Fruit fly (Drosophila melanogaster) whole organism, embryonic: Measurements from ENCODE around the gene CG46465.

Experiments
- Asciz ChIP-seq: fragments of 200-800 bp; sonication (Bioruptor generic); optimal IDR thresholded peaks from 2 replicates; lab custom pipeline; 2017; ENCODE audit warnings: missing biosample characterization, mild to moderate bottlenecking, missing genetic modification characterization, missing genetic modification reagents
- Atf3 ChIP-seq: fragments of 200-800 bp; sonication (Bioruptor generic); optimal IDR thresholded peaks from 3 replicates; lab custom pipeline; 2016; ENCODE audit warnings: missing biosample characterization, missing genetic modification characterization
- B-H1 ChIP-seq: fragments of 200-800 bp; sonication (Bioruptor generic); IDR thresholded peaks from 3 replicates; pipeline ENCODE4 v1.3.6; 2022; ENCODE audit warnings: missing biosample characterization, missing genetic modification characterization
- C15 ChIP-seq: fragments of 200-800 bp; sonication (Bioruptor generic); IDR thresholded peaks from 3 replicates; pipeline ENCODE4 v1.3.6; 2022; ENCODE audit warnings: missing biosample characterization, missing genetic modification characterization
- CG10267 ChIP-seq: fragments of 200-800 bp; sonication (Bioruptor generic); optimal IDR thresholded peaks from 2 replicates; lab custom pipeline; 2018; ENCODE audit warnings: missing biosample characterization, mild to moderate bottlenecking, missing genetic modification characterization, moderate library complexity
- CG11504 ChIP-seq: fragments of 200-800 bp; sonication (Bioruptor generic); optimal IDR thresholded peaks from 3 replicates; lab custom pipeline; 2019; ENCODE audit warnings: missing biosample characterization, mild to moderate bottlenecking, missing genetic modification characterization, moderate library complexity
- CG12236 ChIP-seq: fragments of 200-800 bp; sonication (Bioruptor generic); optimal IDR thresholded peaks from 2 replicates; lab custom pipeline; 2016; ENCODE audit warnings: missing biosample characterization, missing genetic modification characterization
- CG1233 ChIP-seq: fragments of 200-800 bp; sonication (Bioruptor generic); optimal IDR thresholded peaks from 4 replicates; lab custom pipeline; 2018; ENCODE audit warnings: missing biosample characterization, mild to moderate bottlenecking, missing genetic modification characterization
- CG12391 ChIP-seq: fragments of 200-800 bp; sonication (Bioruptor generic); optimal IDR thresholded peaks from 3 replicates; lab custom pipeline; 2018; ENCODE audit warnings: missing biosample characterization, mild to moderate bottlenecking, missing genetic modification characterization, moderate library complexity
- CG13894 ChIP-seq: fragments of 200-800 bp; sonication (Bioruptor generic); optimal IDR thresholded peaks from 3 replicates; lab custom pipeline; 2018; ENCODE audit warnings: missing biosample characterization, mild to moderate bottlenecking, missing genetic modification characterization, moderate library complexity
- CG14965 ChIP-seq: fragments of 200-800 bp; sonication (Bioruptor generic); optimal IDR thresholded peaks from 2 replicates; lab custom pipeline; 2016; ENCODE audit warnings: missing biosample characterization, missing genetic modification characterization, borderline replicate concordance
- CG1529 ChIP-seq: fragments of 200-800 bp; sonication (Bioruptor generic); optimal IDR thresholded peaks from 3 replicates; lab custom pipeline; 2018; ENCODE audit warnings: missing biosample characterization, missing genetic modification characterization
- CG17361 ChIP-seq: fragments of 200-800 bp; sonication (Bioruptor generic); IDR thresholded peaks from 3 replicates; pipeline ENCODE4 v1.3.6; 2022; ENCODE audit warnings: missing biosample characterization, missing genetic modification characterization
- CG4328 ChIP-seq: fragments of 200-800 bp; sonication (Bioruptor generic); optimal IDR thresholded peaks from 3 replicates; lab custom pipeline; 2017; ENCODE audit warnings: missing biosample characterization, missing genetic modification reagents, missing genetic modification characterization
- CG4617 ChIP-seq: fragments of 200-800 bp; sonication (Bioruptor generic); optimal IDR thresholded peaks from 3 replicates; lab custom pipeline; 2016; ENCODE audit warnings: missing biosample characterization, missing genetic modification characterization, borderline replicate concordance
- CG4730 ChIP-seq: fragments of 200-800 bp; sonication (Bioruptor generic); IDR thresholded peaks from 2 replicates; pipeline ENCODE4 v1.3.6; 2022; ENCODE audit warnings: missing biosample characterization, missing genetic modification characterization
- CG7839 ChIP-seq: fragments of 200-800 bp; sonication (Bioruptor generic); optimal IDR thresholded peaks from 3 replicates; lab custom pipeline; 2018; ENCODE audit warnings: missing biosample characterization, mild to moderate bottlenecking, missing genetic modification characterization, moderate library complexity
- CG8388 ChIP-seq: fragments of 200-800 bp; sonication (Bioruptor generic); optimal IDR thresholded peaks from 2 replicates; lab custom pipeline; 2019; ENCODE audit warnings: missing biosample characterization, mild to moderate bottlenecking, missing genetic modification characterization, moderate library complexity
- CG8765 ChIP-seq: fragments of 200-800 bp; sonication (Bioruptor generic); IDR thresholded peaks from 2 replicates; pipeline ENCODE4 v1.3.6; 2022; ENCODE audit warnings: missing biosample characterization, missing genetic modification characterization
- Dek ChIP-seq: fragments of 200-800 bp; sonication (Bioruptor generic); optimal IDR thresholded peaks from 3 replicates; lab custom pipeline; 2019; ENCODE audit warnings: missing biosample characterization, mild to moderate bottlenecking, missing genetic modification characterization, moderate library complexity
- Dref ChIP-seq: fragments of 200-800 bp; sonication (Bioruptor generic); IDR thresholded peaks from 2 replicates; pipeline ENCODE4 v1.3.6; 2022; ENCODE audit warnings: missing biosample characterization, missing genetic modification characterization
- Fer1 ChIP-seq: fragments of 200-800 bp; sonication (Bioruptor generic); optimal IDR thresholded peaks from 2 replicates; lab custom pipeline; 2017; ENCODE audit warnings: missing biosample characterization, mild to moderate bottlenecking, missing genetic modification characterization
- Fer2 ChIP-seq: fragments of 200-800 bp; sonication (Bioruptor generic); optimal IDR thresholded peaks from 2 replicates; lab custom pipeline; 2018; ENCODE audit warnings: missing biosample characterization, mild to moderate bottlenecking, missing genetic modification characterization, moderate library complexity
- H2.0 ChIP-seq: fragments of 200-800 bp; sonication (Bioruptor generic); IDR thresholded peaks from 2 replicates; pipeline ENCODE4 v1.3.6; 2022; ENCODE audit warnings: missing biosample characterization, missing genetic modification characterization
- HLH4C ChIP-seq: fragments of 200-800 bp; sonication (Bioruptor generic); IDR thresholded peaks from 3 replicates; pipeline ENCODE4 v1.3.6; 2022; ENCODE audit warnings: missing biosample characterization, missing genetic modification characterization; ENCODE audit not compliant: partially characterized antibody
- Med ChIP-seq: fragments of 200-800 bp; sonication (Bioruptor generic); peaks from one replicate; lab custom pipeline; 2016; ENCODE audit warnings: missing biosample characterization, missing genetic modification characterization, mild to moderate bottlenecking, inconsistent platforms, moderate library complexity
- Mes4 ChIP-seq: fragments of 200-800 bp; sonication (Bioruptor generic); optimal IDR thresholded peaks from 2 replicates; lab custom pipeline; 2016; ENCODE audit warnings: missing biosample characterization, missing genetic modification characterization
- Opbp ChIP-seq: fragments of 200-800 bp; sonication (Bioruptor generic); IDR thresholded peaks from 3 replicates; pipeline ENCODE4 v1.3.6; 2022; ENCODE audit warnings: missing biosample characterization, missing genetic modification characterization; ENCODE audit not compliant: partially characterized antibody
- Optix ChIP-seq: fragments of 200-800 bp; sonication (Bioruptor generic); IDR thresholded peaks from 3 replicates; pipeline ENCODE4 v1.3.6; 2022; ENCODE audit warnings: missing biosample characterization, missing genetic modification characterization
- Sox100B ChIP-seq: fragments of 200-800 bp; sonication (Bioruptor generic); optimal IDR thresholded peaks from 3 replicates; lab custom pipeline; 2018; ENCODE audit warnings: missing biosample characterization, mild to moderate bottlenecking, missing genetic modification characterization
- TFAM ChIP-seq: fragments of 200-800 bp; sonication (Bioruptor generic); optimal IDR thresholded peaks from 2 replicates; lab custom pipeline; 2017; ENCODE audit warnings: missing biosample characterization, missing genetic modification characterization, inconsistent platforms
- cato ChIP-seq: fragments of 200-800 bp; sonication (Bioruptor generic); optimal IDR thresholded peaks from 2 replicates; lab custom pipeline; 2016; ENCODE audit warnings: missing biosample characterization, missing genetic modification characterization, borderline replicate concordance
- corto ChIP-seq: fragments of 200-800 bp; sonication (Bioruptor generic); optimal IDR thresholded peaks from 2 replicates; lab custom pipeline; 2016; ENCODE audit warnings: missing biosample characterization, mild to moderate bottlenecking, missing genetic modification characterization, moderate library complexity
- da ChIP-seq: fragments of 200-800 bp; sonication (Bioruptor generic); optimal IDR thresholded peaks from 2 replicates; lab custom pipeline; 2016; ENCODE audit warnings: missing biosample characterization, missing genetic modification characterization
- danr ChIP-seq: fragments of 200-800 bp; sonication (Bioruptor generic); IDR thresholded peaks from 2 replicates; pipeline ENCODE4 v1.3.6; 2022; ENCODE audit warnings: missing biosample characterization, missing genetic modification characterization
- exex ChIP-seq: fragments of 200-800 bp; sonication (Bioruptor generic); optimal IDR thresholded peaks from 4 replicates; lab custom pipeline; 2018; ENCODE audit warnings: missing biosample characterization, mild to moderate bottlenecking, missing genetic modification characterization, moderate library complexity
- grn ChIP-seq: fragments of 200-800 bp; sonication (Bioruptor generic); optimal IDR thresholded peaks from 3 replicates; lab custom pipeline; 2017; ENCODE audit warnings: missing biosample characterization, missing genetic modification characterization
- hkb ChIP-seq, 2 experiments: fragments of 200-800 bp in 1 of 2; fragments of >200 bp in 1 of 2; sonication (Bioruptor generic) in 1 of 2; IDR thresholded peaks in 1 of 2; optimal IDR thresholded peaks in 1 of 2; 2 replicates each; pipeline versions ENCODE4 v1.3.6 to Lab custom; 2017 to 2022; ENCODE audit warnings: missing biosample characterization in 1 of 2, missing genetic modification characterization in 1 of 2
- lov ChIP-seq, 2 experiments: fragments of 200-800 bp in 1 of 2; fragments of >200 bp in 1 of 2; sonication (Bioruptor generic) in 1 of 2; IDR thresholded peaks in 1 of 2; optimal IDR thresholded peaks in 1 of 2; 2 replicates in 1 of 2; 3 replicates in 1 of 2; pipeline versions ENCODE4 v1.3.6 to Lab custom; 2017 to 2022; ENCODE audit warnings: missing biosample characterization in 1 of 2, missing genetic modification characterization in 1 of 2
- maf-S ChIP-seq: fragments of 200-800 bp; sonication (Bioruptor generic); optimal IDR thresholded peaks from 2 replicates; lab custom pipeline; 2016; ENCODE audit warnings: missing biosample characterization, missing genetic modification characterization
- mirr ChIP-seq: fragments of 200-800 bp; sonication (Bioruptor generic); optimal IDR thresholded peaks from 3 replicates; lab custom pipeline; 2018; ENCODE audit warnings: missing biosample characterization, mild to moderate bottlenecking, missing genetic modification characterization
- mld ChIP-seq: fragments of 200-800 bp; sonication (Bioruptor generic); IDR thresholded peaks from 3 replicates; pipeline ENCODE4 v1.3.6; 2022; ENCODE audit warnings: missing biosample characterization, missing genetic modification characterization; ENCODE audit not compliant: partially characterized antibody
- nerfin-1 ChIP-seq: fragments of 200-800 bp; sonication (Bioruptor generic); optimal IDR thresholded peaks from 3 replicates; lab custom pipeline; 2019; ENCODE audit warnings: missing biosample characterization, mild to moderate bottlenecking, missing genetic modification characterization, moderate library complexity
- rib ChIP-seq: fragments of 200-800 bp; sonication (Bioruptor generic); IDR thresholded peaks from 2 replicates; pipeline ENCODE4 v1.3.6; 2022; ENCODE audit warnings: missing biosample characterization, missing genetic modification characterization
- stwl ChIP-seq: fragments of 200-800 bp; sonication (Bioruptor generic); optimal IDR thresholded peaks from 3 replicates; lab custom pipeline; 2018; ENCODE audit warnings: missing biosample characterization, mild to moderate bottlenecking, missing genetic modification characterization, moderate library complexity
- sug ChIP-seq: fragments of 200-800 bp; optimal IDR thresholded peaks from 2 replicates; lab custom pipeline; 2019; ENCODE audit warnings: missing biosample characterization, mild to moderate bottlenecking, missing genetic modification characterization, moderate library complexity
- tll ChIP-seq, 2 experiments: fragments of 200-800 bp in 1 of 2; fragments of >200 bp in 1 of 2; sonication (Bioruptor generic) in 1 of 2; optimal IDR thresholded peaks; 2 replicates each; lab custom pipeline; 2017 to 2019; ENCODE audit warnings: missing biosample characterization in 2 of 2, missing genetic modification characterization in 2 of 2, mild to moderate bottlenecking in 1 of 2, moderate library complexity in 1 of 2
- toy ChIP-seq: fragments of 200-800 bp; sonication (Bioruptor generic); IDR thresholded peaks from 2 replicates; pipeline ENCODE4 v1.3.6; 2022; ENCODE audit warnings: missing biosample characterization, missing genetic modification characterization
- wek ChIP-seq: fragments of 200-800 bp; sonication (Bioruptor generic); optimal IDR thresholded peaks from 3 replicates; lab custom pipeline; 2018; ENCODE audit warnings: missing biosample characterization, mild to moderate bottlenecking, missing genetic modification characterization, moderate library complexity

Gene CG46465

dm6 chr2L:19019160-19019592 is 26.9 kb downstream of the CG46465 start (continued):
- peak; percentile 14 for TF ChIP-seq CG10267 (tag; lab: Kevin White, UChicago)
- no peak for TF ChIP-seq CG4328
- no peak for TF ChIP-seq H2.0
- no peak for TF ChIP-seq Med (GFP tag; lab: Kevin White, UChicago)
- no peak for TF ChIP-seq nerfin-1 (tag; lab: Kevin White, UChicago)
- TF ChIP-seq CG8765 (GFP tag; lab: Robert Waterston, UW), result no peak
- no peak for TF ChIP-seq corto (GFP tag; lab: Kevin White, UChicago)
- TF ChIP-seq CG12391 (tag; lab: Kevin White, UChicago), result peak; percentile 7
- TF ChIP-seq hkb (optimal IDR thresholded peaks at IDR 0.05; lab: Kevin White, UChicago), result no peak
- TF ChIP-seq hkb (GFP tag; IDR thresholded peaks at IDR 0.05; lab: Robert Waterston, UW), result no peak
- TF ChIP-seq Asciz, result peak; percentile 5
- no peak for TF ChIP-seq lov (optimal IDR thresholded peaks at IDR 0.05; lab: Kevin White, UChicago)
- no peak for TF ChIP-seq lov (GFP tag; IDR thresholded peaks at IDR 0.05; lab: Robert Waterston, UW)
- no peak for TF ChIP-seq CG1529 (GFP tag; lab: Kevin White, UChicago)
- TF ChIP-seq sug (tag; lab: Kevin White, UChicago), result peak; percentile 29
- TF ChIP-seq Fer1 (GFP tag; lab: Kevin White, UChicago), result peak; percentile 24
- no peak for TF ChIP-seq C15 (GFP tag; lab: Robert Waterston, UW)
- no peak for TF ChIP-seq mld (GFP tag; lab: Robert Waterston, UW)
- no peak for TF ChIP-seq Fer2 (tag; lab: Kevin White, UChicago)
- no peak for TF ChIP-seq CG4730 (GFP tag; lab: Robert Waterston, UW)
- no peak for TF ChIP-seq maf-S
- TF ChIP-seq Atf3 (GFP tag; lab: Kevin White, UChicago), result no peak
- no peak for TF ChIP-seq Opbp (GFP tag; lab: Robert Waterston, UW)
- no peak for TF ChIP-seq Mes4
- no peak for TF ChIP-seq CG12236 (GFP tag; lab: Kevin White, UChicago)
- TF ChIP-seq tll (GFP tag; optimal IDR thresholded peaks at IDR 0.05; lab: Kevin White, UChicago), result no peak
- no peak for TF ChIP-seq CG13894 (tag; lab: Kevin White, UChicago)
- TF ChIP-seq B-H1, result no peak
- TF ChIP-seq danr (GFP tag; lab: Robert Waterston, UW), result no peak
- TF ChIP-seq HLH4C (GFP tag; lab: Robert Waterston, UW), result no peak
- TF ChIP-seq grn (GFP tag; lab: Kevin White, UChicago), result no peak
- TF ChIP-seq Optix (GFP tag; lab: Robert Waterston, UW), result no peak
- TF ChIP-seq toy (GFP tag; lab: Robert Waterston, UW), result no peak
- TF ChIP-seq wek (GFP tag; lab: Kevin White, UChicago), result no peak
- TF ChIP-seq CG4617 (GFP tag; lab: Kevin White, UChicago), result no peak
- peak; percentile 62 for TF ChIP-seq Sox100B (GFP tag; lab: Kevin White, UChicago)
- TF ChIP-seq rib, result no peak
- no peak for TF ChIP-seq mirr (GFP tag; lab: Kevin White, UChicago)
- no peak for TF ChIP-seq CG14965 (GFP tag; lab: Kevin White, UChicago)
- TF ChIP-seq TFAM (GFP tag; lab: Kevin White, UChicago), result no peak
- TF ChIP-seq Dek (tag; lab: Kevin White, UChicago), result no peak
- TF ChIP-seq Dref (GFP tag; lab: Robert Waterston, UW), result no peak
- no peak for TF ChIP-seq CG8388 (GFP tag; lab: Kevin White, UChicago)
- peak; percentile 38 for TF ChIP-seq CG7839 (tag; lab: Kevin White, UChicago)
- no peak for TF ChIP-seq da (GFP tag; lab: Kevin White, UChicago)
- peak; percentile 70; the same call in 2 of the 3 replicates for TF ChIP-seq CG17361 (GFP tag; lab: Robert Waterston, UW)
- no peak for TF ChIP-seq exex (tag; lab: Kevin White, UChicago)
- TF ChIP-seq CG11504 (tag; lab: Kevin White, UChicago), result peak; percentile 65
- TF ChIP-seq cato (GFP tag; lab: Kevin White, UChicago), result no peak
- TF ChIP-seq CG1233, result peak; percentile 37
- TF ChIP-seq stwl, result no peak
